Fruit fly (Drosophila melanogaster): ENCODE measurements around the gene Kah.

- TF ChIP-seq Sin3A (optimal IDR thresholded peaks at IDR 0.05) = no peak
- no peak for TF ChIP-seq insv (optimal IDR thresholded peaks at IDR 0.05)
- TF ChIP-seq Myc (optimal IDR thresholded peaks at IDR 0.05) = no peak
- TF ChIP-seq psq (optimal IDR thresholded peaks at IDR 0.05) = no peak
- TF ChIP-seq ttk (optimal IDR thresholded peaks at IDR 0.05) = no peak
- no peak for TF ChIP-seq h (optimal IDR thresholded peaks at IDR 0.05)
Measured at dm6 chr3L:633272-634254, 44.5 kb upstream of the Kah start.

All from Kc167 (cell line).